Fruit fly (Drosophila melanogaster): ENCODE results near the gene CG32263.

Gene CG32263

DNA sequence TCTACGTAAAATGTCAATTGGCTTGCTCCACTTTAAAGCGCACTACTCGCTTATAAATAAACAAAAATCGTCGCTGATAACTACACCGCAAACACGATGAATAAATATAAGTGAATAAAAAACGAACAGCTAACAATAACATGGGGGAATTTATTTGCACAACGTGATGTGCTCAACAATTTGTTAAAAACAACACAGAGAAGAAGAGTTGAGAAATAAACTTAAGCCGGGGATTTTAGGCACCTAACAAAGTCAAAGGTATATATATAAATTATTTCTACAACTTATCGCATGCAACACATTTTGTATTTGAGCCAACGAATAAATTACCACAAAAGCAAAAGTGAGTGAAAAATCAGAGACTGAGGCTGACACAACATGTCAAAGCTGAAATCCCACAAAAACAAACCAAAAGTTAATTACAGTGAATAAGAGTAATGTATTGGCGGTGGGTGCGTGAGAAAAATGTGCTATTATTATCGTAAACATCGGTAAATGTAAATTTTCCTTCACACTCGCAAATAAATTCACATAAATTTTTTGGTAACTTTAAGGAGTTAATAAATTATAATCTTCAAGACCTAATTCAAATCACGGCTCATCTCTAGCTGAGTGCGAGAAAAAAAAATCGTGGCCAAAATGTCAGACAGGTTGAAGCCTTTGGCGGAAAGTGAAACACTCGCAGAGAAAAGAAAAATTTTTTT, 38.5 kb downstream of the CG32263 start (continued):
- no peak for TF ChIP-seq CG5245 (GFP tag; optimal IDR thresholded peaks at IDR 0.05)
- no peak for TF ChIP-seq CG10543 (GFP tag; optimal IDR thresholded peaks at IDR 0.05)
- TF ChIP-seq CG34422 (GFP tag; IDR thresholded peaks at IDR 0.05) = peak; percentile 43; the same call in 1 of the 3 replicates
- TF ChIP-seq tgo (GFP tag; IDR thresholded peaks at IDR 0.05) = no peak
- no peak for TF ChIP-seq CG12219 (GFP tag; optimal IDR thresholded peaks at IDR 0.05)
- TF ChIP-seq CG1529 (GFP tag; optimal IDR thresholded peaks at IDR 0.05) = no peak
- no peak for TF ChIP-seq ci (GFP tag; IDR thresholded peaks at IDR 0.05)
- TF ChIP-seq CG12299 (tag; optimal IDR thresholded peaks at IDR 0.05) = peak; percentile 16
- peak; percentile 32 for TF ChIP-seq unpg (GFP tag; optimal IDR thresholded peaks at IDR 0.05)
- TF ChIP-seq CG15011 (GFP tag; optimal IDR thresholded peaks at IDR 0.05) = no peak
- no peak for TF ChIP-seq wek (GFP tag; optimal IDR thresholded peaks at IDR 0.05)
- TF ChIP-seq CG12104 (GFP tag; optimal IDR thresholded peaks at IDR 0.05) = no peak
- TF ChIP-seq CG3995 (GFP tag; optimal IDR thresholded peaks at IDR 0.05) = no peak
- no peak for TF ChIP-seq Vsx1 (GFP tag; optimal IDR thresholded peaks at IDR 0.05)
- TF ChIP-seq C15 (GFP tag; IDR thresholded peaks at IDR 0.05) = 0 out of 3 replicates have a peak, but pooled peaks have one; percentile 18
- TF ChIP-seq lola (GFP tag; optimal IDR thresholded peaks at IDR 0.05) = no peak
- peak; percentile 65 for TF ChIP-seq Rfx (GFP tag; IDR thresholded peaks at IDR 0.05)
- no peak for TF ChIP-seq her (GFP tag; optimal IDR thresholded peaks at IDR 0.05)
- no peak for TF ChIP-seq CG1792 (GFP tag; optimal IDR thresholded peaks at IDR 0.05)
- TF ChIP-seq vnd (GFP tag; IDR thresholded peaks at IDR 0.05; ENCODE audit: partially characterized antibody) = no peak
- TF ChIP-seq CG17568 (GFP tag; optimal IDR thresholded peaks at IDR 0.05) = no peak
- no peak for TF ChIP-seq toy (GFP tag; IDR thresholded peaks at IDR 0.05)
- TF ChIP-seq mirr (GFP tag; optimal IDR thresholded peaks at IDR 0.05) = no peak
- no peak for TF ChIP-seq CG2199 (GFP tag; IDR thresholded peaks at IDR 0.05)
- TF ChIP-seq tx (GFP tag; optimal IDR thresholded peaks at IDR 0.05) = no peak
- no peak; the same call in 1 of the 2 replicates for TF ChIP-seq CG6689 (GFP tag; IDR thresholded peaks at IDR 0.05)
- TF ChIP-seq dimm (GFP tag; IDR thresholded peaks at IDR 0.05) = no peak
- TF ChIP-seq CG32532 (GFP tag; IDR thresholded peaks at IDR 0.05) = peak; percentile 51; the same call in 1 of the 2 replicates
- no peak for TF ChIP-seq Awh (GFP tag; IDR thresholded peaks at IDR 0.05)
- no peak for TF ChIP-seq Dbx (GFP tag; IDR thresholded peaks at IDR 0.05)
- no peak for TF ChIP-seq tin (GFP tag; optimal IDR thresholded peaks at IDR 0.05)
- no peak for TF ChIP-seq CG10565 (GFP tag; optimal IDR thresholded peaks at IDR 0.05)
- TF ChIP-seq yki (optimal IDR thresholded peaks at IDR 0.05) = no peak
- TF ChIP-seq Mes4 (GFP tag; optimal IDR thresholded peaks at IDR 0.05) = no peak
- no peak for TF ChIP-seq CG18011 (GFP tag; optimal IDR thresholded peaks at IDR 0.05)
- TF ChIP-seq stc (GFP tag; IDR thresholded peaks at IDR 0.05) = peak; percentile 55; the same call in 1 of the 2 replicates
- TF ChIP-seq sens (GFP tag) = peak; percentile 69
- TF ChIP-seq CG7987 (GFP tag; optimal IDR thresholded peaks at IDR 0.05) = peak; percentile 11
- peak; percentile 48 for TF ChIP-seq BEAF-32 (GFP tag; optimal IDR thresholded peaks at IDR 0.05)
- TF ChIP-seq Dad (GFP tag; optimal IDR thresholded peaks at IDR 0.05) = no peak
- no peak for TF ChIP-seq chif (GFP tag; optimal IDR thresholded peaks at IDR 0.05)
- TF ChIP-seq CG11723 (GFP tag; optimal IDR thresholded peaks at IDR 0.05) = no peak
- TF ChIP-seq Sox102F (GFP tag; optimal IDR thresholded peaks at IDR 0.05) = peak; percentile 49
- no peak for TF ChIP-seq Nf-YB (GFP tag; optimal IDR thresholded peaks at IDR 0.05)
- TF ChIP-seq CG4854 (GFP tag; optimal IDR thresholded peaks at IDR 0.05) = no peak
- TF ChIP-seq CG11695 (GFP tag; IDR thresholded peaks at IDR 0.05) = no peak
- no peak for TF ChIP-seq prd (optimal IDR thresholded peaks at IDR 0.05)
- no peak for TF ChIP-seq prd (GFP tag; IDR thresholded peaks at IDR 0.05)
- TF ChIP-seq PHDP (tag; optimal IDR thresholded peaks at IDR 0.05) = peak; percentile 26
- TF ChIP-seq HLHmδ (GFP tag; optimal IDR thresholded peaks at IDR 0.05) = no peak
- no peak; the same call in 1 of the 2 replicates for TF ChIP-seq amos (GFP tag; IDR thresholded peaks at IDR 0.05; ENCODE audit: partially characterized antibody)

All from whole organism, embryonic.